Worm (Caenorhabditis elegans) whole organism, mixed stage, embryonic: Measurements from ENCODE around the gene sre-32.

Experiments used
- lin-13 ChIP-seq: fragments of 150-350 bp; optimal IDR thresholded peaks from 2 replicates; lab custom pipeline; 2014; ENCODE audit warnings: missing biosample characterization, missing genetic modification characterization
- nhr-237 ChIP-seq: fragments of 150-350 bp; optimal IDR thresholded peaks from 2 replicates; lab custom pipeline; 2014; ENCODE audit warnings: missing biosample characterization, missing genetic modification characterization
- unc-62 ChIP-seq: fragments of 150-350 bp; optimal IDR thresholded peaks from 2 replicates; lab custom pipeline; 2014; ENCODE audit warnings: missing biosample characterization, missing genetic modification reagents, missing genetic modification characterization

DNA sequence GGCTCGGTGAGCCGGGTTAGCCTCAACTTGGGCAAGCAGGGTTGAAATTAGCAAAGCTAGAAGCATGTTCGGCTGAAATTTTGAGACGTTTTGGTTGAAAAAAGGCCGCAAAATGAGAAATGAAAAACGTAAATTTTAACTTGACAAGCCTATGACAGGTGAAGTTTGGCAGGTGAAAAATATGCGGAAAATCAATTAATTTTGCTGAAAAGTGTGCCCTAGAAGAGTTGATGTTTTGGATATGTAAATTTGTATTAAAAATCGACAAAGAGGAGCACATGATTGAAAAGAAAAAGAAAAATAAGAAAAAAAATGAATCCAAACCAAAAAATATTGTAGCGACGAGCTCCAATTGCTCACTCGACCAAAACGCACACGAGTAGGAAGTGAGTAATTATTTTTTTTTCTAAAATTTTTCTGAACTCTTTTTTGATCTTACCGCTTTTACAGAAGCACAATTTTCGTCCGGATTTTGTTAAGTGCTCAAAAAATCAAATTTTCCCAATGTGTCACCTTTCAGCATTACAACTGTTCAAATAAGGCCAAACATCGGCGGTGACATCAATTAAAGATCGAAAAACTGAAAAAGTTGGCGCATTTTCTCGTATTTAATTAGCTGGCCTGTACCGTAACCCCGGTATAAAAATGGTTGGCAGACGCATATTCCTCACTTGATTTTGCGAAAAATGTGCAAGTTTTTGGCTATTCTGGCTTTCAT lies 14.8 kb upstream of the sre-32 start, which contains the start of the genes F15A4.5 and phat-8:
- no peak for TF ChIP-seq nhr-237
- TF ChIP-seq unc-62 (GFP tag; lab: Kevin White, UChicago): no peak
- no peak for TF ChIP-seq lin-13 (tag; lab: Kevin White, UChicago)
